Worm (Caenorhabditis elegans) whole organism, L4 larva: ENCODE results near the gene W09G12.10.

Experiments
- aha-1 ChIP-seq: fragments of 150-350 bp; peaks from one replicate; lab custom pipeline; 2014; ENCODE audit warnings: missing biosample characterization, missing genetic modification characterization
- ceh-62 ChIP-seq: sonication (generic microtip); optimal IDR thresholded peaks from 2 replicates; lab custom pipeline; 2017; ENCODE audit warnings: missing biosample characterization, missing genetic modification characterization
- dmd-6 ChIP-seq: fragments of 200-800 bp; sonication (Bioruptor generic); IDR thresholded peaks from 2 replicates; pipeline ENCODE4 v1.3.6; 2022; ENCODE audit warnings: missing genetic modification reagents, missing genetic modification characterization, missing compliant biosample characterization
- dmd-8 ChIP-seq: fragments of 200-800 bp; sonication (Bioruptor generic); IDR thresholded peaks from 2 replicates; pipeline ENCODE4 v1.3.6; 2022; ENCODE audit warnings: missing genetic modification characterization, missing compliant biosample characterization
- egl-43 ChIP-seq: fragments of 200-800 bp; sonication (Bioruptor generic); IDR thresholded peaks from 2 replicates; pipeline ENCODE4 v1.3.6; 2022; ENCODE audit warnings: missing genetic modification reagents, missing genetic modification characterization, missing compliant biosample characterization
- lin-39 ChIP-seq: fragments of 150-350 bp; optimal IDR thresholded peaks from 2 replicates; lab custom pipeline; 2014; ENCODE audit warnings: missing biosample characterization, missing genetic modification reagents, missing genetic modification characterization
- lsy-2 ChIP-seq, 2 experiments: fragments of 150-350 bp in 1 of 2; sonication (generic microtip) in 1 of 2; optimal IDR thresholded peaks; 2 replicates each; lab custom pipeline; 2014 to 2017; ENCODE audit warnings: missing biosample characterization in 2 of 2, missing genetic modification characterization in 2 of 2
- nhr-111 ChIP-seq: fragments of 200-800 bp; sonication (Bioruptor generic); optimal IDR thresholded peaks from 2 replicates; lab custom pipeline; 2018; ENCODE audit warnings: mild to moderate bottlenecking, missing genetic modification characterization, missing compliant biosample characterization
- nhr-48 ChIP-seq: sonication (generic microtip); optimal IDR thresholded peaks from 2 replicates; lab custom pipeline; 2016; ENCODE audit warnings: mild to moderate bottlenecking, missing genetic modification characterization, missing compliant biosample characterization
- pqm-1 ChIP-seq: sonication (generic microtip); optimal IDR thresholded peaks from 2 replicates; lab custom pipeline; 2017; ENCODE audit warnings: missing biosample characterization, missing genetic modification characterization
- rbr-2 ChIP-seq: sonication (generic microtip); optimal IDR thresholded peaks from 2 replicates; lab custom pipeline; 2016; ENCODE audit warnings: missing genotype, missing genetic modification characterization, missing compliant biosample characterization
- ztf-11 ChIP-seq: fragments of 150-350 bp; optimal IDR thresholded peaks from 2 replicates; lab custom pipeline; 2014; ENCODE audit warnings: missing biosample characterization, missing genetic modification characterization

W09G12.10 gene

DNA sequence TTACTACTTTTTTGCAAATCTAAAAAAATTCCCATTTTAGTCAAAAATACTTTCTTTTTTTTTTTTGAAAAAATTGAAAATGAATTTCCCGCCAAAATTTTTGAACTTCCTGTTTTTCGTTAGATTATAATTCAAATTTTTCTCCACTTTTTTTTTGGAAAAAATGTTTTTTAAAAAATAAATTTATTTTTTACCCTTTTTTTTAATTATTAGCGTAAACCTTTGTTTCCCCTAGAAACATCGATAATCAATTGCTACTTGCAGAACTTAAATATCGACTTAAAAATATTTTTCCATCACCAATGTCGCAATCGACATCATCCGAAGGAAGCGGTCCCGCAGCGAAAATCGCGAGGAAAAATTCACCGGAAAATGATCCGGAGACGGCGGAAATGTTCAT is 50.7 kb downstream of the W09G12.10 start, which contains the start of gene cec-2:
Gene cec-2, plus strand, starts transcription at position 301 of the 400 bp plus-strand sequence.
- TF ChIP-seq lsy-2 (tag; optimal IDR thresholded peaks at IDR 0.05; lab: Kevin White, UChicago) (no peak), nhr-111 (GFP tag; lab: Kevin White, UChicago) (no peak), dmd-8 (GFP tag; lab: Robert Waterston, UW) (no peak), ztf-11 (no peak), egl-43 (GFP tag; lab: Robert Waterston, UW) (no peak), ceh-62 (tag; lab: Kevin White, UChicago) (no peak), rbr-2 (tag; lab: Kevin White, UChicago) (no peak), aha-1 (no peak), pqm-1 (tag; lab: Kevin White, UChicago) (no peak), lin-39 (tag; lab: Kevin White, UChicago) (no peak), dmd-6 (no peak), nhr-48 (tag; lab: Kevin White, UChicago) (no peak)
- TF ChIP-seq, all 104 proteins: peak for 0
